Worm (Caenorhabditis elegans): ENCODE data around the gene ttr-21.

ttr-21 gene

DNA sequence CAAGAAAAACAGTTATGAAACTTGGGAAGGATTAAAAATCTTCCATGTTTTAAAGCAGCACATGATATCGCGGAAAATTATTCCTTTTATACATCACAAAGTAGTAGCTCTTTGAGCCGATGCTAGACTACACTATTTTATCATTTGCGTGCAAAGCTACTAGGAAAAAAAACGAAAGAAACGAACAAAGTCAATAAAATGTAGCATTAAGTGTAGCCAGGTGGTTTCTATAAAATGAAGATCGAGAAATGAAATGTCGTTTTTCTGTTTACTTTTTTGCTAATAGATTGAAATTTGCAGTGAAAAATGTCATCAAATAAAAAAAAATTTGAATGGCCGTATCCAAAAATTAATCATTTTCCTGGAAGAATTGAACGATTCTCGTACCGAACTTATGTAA is 18.7 kb upstream of the ttr-21 start, which contains the start of gene cpt-5:
cpt-5 (plus strand) TSS at position 301 of the 400 bp plus-strand sequence.
- TF ChIP-seq lin-39 (tag; optimal IDR thresholded peaks at IDR 0.05), result no peak
- no peak for TF ChIP-seq Y55F3AM.14 (GFP tag; optimal IDR thresholded peaks at IDR 0.05)
- no peak for TF ChIP-seq unc-39 (tag; optimal IDR thresholded peaks at IDR 0.05)
- TF ChIP-seq nhr-11 (tag; optimal IDR thresholded peaks at IDR 0.05), result no peak
- TF ChIP-seq unc-62 (GFP tag; optimal IDR thresholded peaks at IDR 0.05), result no peak
- no peak for TF ChIP-seq blmp-1 (tag; optimal IDR thresholded peaks at IDR 0.05; ENCODE audit: insufficient read depth)
- no peak for TF ChIP-seq skn-1 (tag; optimal IDR thresholded peaks at IDR 0.05)
- TF ChIP-seq dmd-4 (tag; optimal IDR thresholded peaks at IDR 0.05), result no peak
- TF ChIP-seq sem-4 (tag; optimal IDR thresholded peaks at IDR 0.05), result no peak
- no peak for TF ChIP-seq nhr-25 (tag; optimal IDR thresholded peaks at IDR 0.05)
- no peak for TF ChIP-seq nhr-10 (tag; optimal IDR thresholded peaks at IDR 0.05)
- TF ChIP-seq aly-2 (tag; optimal IDR thresholded peaks at IDR 0.05), result no peak
- TF ChIP-seq mbf-1 (tag; optimal IDR thresholded peaks at IDR 0.05), result no peak
- TF ChIP-seq ama-1 (optimal IDR thresholded peaks at IDR 0.05), result no peak
- TF ChIP-seq alr-1 (tag; optimal IDR thresholded peaks at IDR 0.05), result no peak
- TF ChIP-seq mab-5 (tag; optimal IDR thresholded peaks at IDR 0.05), result no peak
- no peak for TF ChIP-seq elt-3 (tag; optimal IDR thresholded peaks at IDR 0.05)
- TF ChIP-seq nhr-6 (tag; optimal IDR thresholded peaks at IDR 0.05), result no peak
- TF ChIP-seq R02D3.7 (tag; optimal IDR thresholded peaks at IDR 0.05), result no peak

DNA sequence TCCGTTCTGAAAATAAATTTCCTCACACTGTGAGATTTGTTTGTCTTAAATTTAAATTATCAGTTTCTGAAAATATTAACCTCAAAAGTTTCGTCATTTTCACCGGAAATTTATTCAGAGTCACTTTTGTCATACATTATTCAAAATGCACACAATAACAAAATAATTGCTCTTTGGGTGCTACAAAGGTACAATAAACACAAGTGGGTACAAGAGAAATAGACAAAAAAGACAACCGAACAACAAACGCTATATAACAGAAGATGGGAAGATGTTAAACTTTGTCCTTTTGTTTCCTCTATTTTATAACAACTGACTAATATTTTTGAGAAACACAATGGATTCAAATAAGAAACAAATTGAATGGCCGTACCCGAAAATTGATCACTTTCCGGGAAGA is 15.3 kb upstream of the ttr-21 start:
- TF ChIP-seq nhr-11 (tag; optimal IDR thresholded peaks at IDR 0.05) (peak; percentile 46), nhr-77 (tag; optimal IDR thresholded peaks at IDR 0.05) (no peak)

DNA sequence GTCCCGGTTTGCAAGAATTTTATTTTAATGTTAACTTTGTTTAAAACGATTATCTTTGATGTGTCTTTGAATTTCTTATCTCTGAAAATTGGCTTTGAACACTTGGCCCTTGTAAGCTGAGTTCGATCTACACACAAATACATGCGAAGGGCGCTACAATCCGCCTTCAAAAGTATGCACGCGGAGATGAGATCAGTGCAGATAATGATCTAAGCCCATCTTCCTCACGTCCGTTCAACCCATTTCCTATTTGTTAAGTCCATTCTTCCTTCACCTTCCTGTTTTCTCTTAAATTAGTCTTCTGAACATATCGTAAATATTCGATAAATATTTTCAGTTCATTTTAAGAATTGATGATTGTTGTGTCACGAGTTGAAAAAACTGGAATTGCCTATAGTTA is 12.1 kb upstream of the ttr-21 start, which contains the start of gene nhr-175:
nhr-175 (plus strand) TSS at position 339 of the 400 bp plus-strand sequence.
- peak; percentile 52 for TF ChIP-seq nhr-23 (tag; optimal IDR thresholded peaks at IDR 0.05)
- no peak for TF ChIP-seq lin-39 (tag; optimal IDR thresholded peaks at IDR 0.05)
- TF ChIP-seq elt-3 (tag; optimal IDR thresholded peaks at IDR 0.05), result no peak
- TF ChIP-seq nhr-10 (tag; optimal IDR thresholded peaks at IDR 0.05), result no peak
- no peak for TF ChIP-seq nhr-6 (tag; optimal IDR thresholded peaks at IDR 0.05)
- no peak for TF ChIP-seq crh-2 (tag; optimal IDR thresholded peaks at IDR 0.05)
- TF ChIP-seq lsy-2 (tag; optimal IDR thresholded peaks at IDR 0.05), result no peak
- no peak for TF ChIP-seq fos-1 (tag; optimal IDR thresholded peaks at IDR 0.05)
- TF ChIP-seq snpc-4 (tag; optimal IDR thresholded peaks at IDR 0.05), result no peak
- no peak for TF ChIP-seq nhr-21 (tag; optimal IDR thresholded peaks at IDR 0.05)
- no peak for TF ChIP-seq nhr-77 (tag; optimal IDR thresholded peaks at IDR 0.05)
- peak; percentile 87 for TF ChIP-seq elt-1 (tag; optimal IDR thresholded peaks at IDR 0.05)
- peak; percentile 62 for TF ChIP-seq ceh-16 (tag; optimal IDR thresholded peaks at IDR 0.05)
- TF ChIP-seq sma-9 (GFP tag; optimal IDR thresholded peaks at IDR 0.05), result peak; percentile 69
- TF ChIP-seq sma-9 (tag; optimal IDR thresholded peaks at IDR 0.05), result no peak
- no peak for TF ChIP-seq nhr-11 (tag; optimal IDR thresholded peaks at IDR 0.05)
- no peak for TF ChIP-seq blmp-1 (tag; optimal IDR thresholded peaks at IDR 0.05; ENCODE audit: insufficient read depth)
- no peak for TF ChIP-seq sem-4 (tag; optimal IDR thresholded peaks at IDR 0.05)
- no peak for TF ChIP-seq nhr-12 (tag; optimal IDR thresholded peaks at IDR 0.05)
- no peak for TF ChIP-seq alr-1 (tag; optimal IDR thresholded peaks at IDR 0.05)
- no peak for TF ChIP-seq mdl-1 (tag; optimal IDR thresholded peaks at IDR 0.05)
- TF ChIP-seq mab-5 (tag; optimal IDR thresholded peaks at IDR 0.05), result no peak
- no peak for TF ChIP-seq sma-3 (GFP tag; optimal IDR thresholded peaks at IDR 0.05)
- no peak for TF ChIP-seq nhr-129 (tag; optimal IDR thresholded peaks at IDR 0.05)
- no peak for TF ChIP-seq nhr-25 (tag; optimal IDR thresholded peaks at IDR 0.05)

DNA sequence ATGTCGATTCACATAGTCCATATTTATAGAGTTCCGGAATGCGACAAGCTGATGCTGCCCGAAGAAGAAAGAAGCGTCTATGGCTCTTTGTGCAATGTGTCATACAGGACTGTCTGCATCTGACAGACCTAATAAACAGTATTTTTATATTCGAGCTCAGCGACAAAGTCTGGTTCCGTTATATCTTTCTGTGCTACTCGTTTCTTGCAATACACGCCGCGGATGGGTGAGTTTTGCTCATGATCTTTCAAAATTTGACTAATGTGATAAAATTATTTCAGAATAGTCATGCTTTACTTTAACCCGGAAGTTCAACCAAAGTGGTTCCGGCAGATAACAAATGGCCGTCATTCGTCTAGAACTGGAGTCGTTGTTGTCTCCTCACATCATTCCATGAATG is 9.5 kb upstream of the ttr-21 start:
- no peak for TF ChIP-seq sem-4 (tag; optimal IDR thresholded peaks at IDR 0.05)

DNA sequence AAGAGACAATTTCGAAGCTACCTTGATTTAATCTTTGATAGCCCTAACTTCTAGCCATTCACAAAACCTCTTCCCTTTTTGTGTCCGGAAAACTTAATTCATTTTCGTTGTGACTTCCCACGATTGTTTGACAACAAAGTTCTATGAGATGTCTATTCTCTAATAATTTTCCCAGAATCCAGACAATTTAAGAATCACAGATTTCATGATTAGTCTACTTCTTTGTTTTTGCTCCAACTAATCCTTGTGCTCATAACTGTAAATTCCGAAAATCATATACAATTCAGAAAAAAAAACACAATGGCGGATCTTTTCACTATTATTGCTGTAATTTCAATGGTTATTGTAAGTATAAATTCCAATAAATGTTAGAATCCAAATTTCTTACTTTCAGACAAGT is 8.3 kb upstream of the ttr-21 start, which contains the start of gene srx-137:
srx-137 (plus strand) TSS at position 301 of the 400 bp plus-strand sequence.
- TF ChIP-seq ama-1 (optimal IDR thresholded peaks at IDR 0.05), result no peak

DNA sequence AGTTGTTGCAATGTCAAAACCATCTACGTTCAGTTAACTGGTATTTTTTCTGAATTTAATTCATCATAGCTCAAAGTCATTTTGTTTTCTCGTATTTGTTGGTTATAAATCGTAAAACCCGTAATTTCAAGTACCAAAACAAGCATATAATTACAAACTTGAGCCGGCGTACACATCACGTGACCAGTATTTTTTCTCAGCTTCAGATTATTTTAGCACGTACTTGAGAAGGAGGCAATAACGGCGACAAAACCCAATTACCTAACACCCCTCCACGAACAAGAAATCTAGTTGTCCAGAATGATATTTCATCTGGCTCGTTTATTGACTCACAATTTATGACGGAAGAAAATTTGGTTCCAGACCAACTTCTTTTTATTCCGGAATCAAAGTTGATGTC is 4.7 kb upstream of the ttr-21 start, which contains the start of gene srx-135:
srx-135 (plus strand) TSS at position 301 of the 400 bp plus-strand sequence.
- TF ChIP-seq ztf-4 (tag; optimal IDR thresholded peaks at IDR 0.05) (no peak), lin-13 (GFP tag; optimal IDR thresholded peaks at IDR 0.05) (no peak), fos-1 (tag; optimal IDR thresholded peaks at IDR 0.05) (no peak), nhr-23 (tag; optimal IDR thresholded peaks at IDR 0.05) (no peak), elt-3 (tag; optimal IDR thresholded peaks at IDR 0.05) (no peak), ceh-16 (tag; optimal IDR thresholded peaks at IDR 0.05) (no peak), blmp-1 (tag; optimal IDR thresholded peaks at IDR 0.05; ENCODE audit: insufficient read depth) (no peak)

Measured in whole organism, L2 larva.